Worm (Caenorhabditis elegans): ENCODE results near the gene C02E7.10.

- TF ChIP-seq efl-1 (GFP tag; optimal IDR thresholded peaks at IDR 0.05): no peak
- TF ChIP-seq B0336.3 (GFP tag; IDR thresholded peaks at IDR 0.05): no peak
- no peak for TF ChIP-seq lsy-27 (tag; optimal IDR thresholded peaks at IDR 0.05; ENCODE audit: borderline replicate concordance, insufficient read depth)
- TF ChIP-seq ama-1 (optimal IDR thresholded peaks at IDR 0.05): no peak
- TF ChIP-seq ama-1 (GFP tag; optimal IDR thresholded peaks at IDR 0.05): no peak
- no peak for TF ChIP-seq ztf-26 (tag; optimal IDR thresholded peaks at IDR 0.05)
- no peak for TF ChIP-seq egrh-3 (GFP tag; IDR thresholded peaks at IDR 0.05)
- no peak for TF ChIP-seq nhr-90 (tag; optimal IDR thresholded peaks at IDR 0.05)
- no peak for TF ChIP-seq ztf-18 (tag; optimal IDR thresholded peaks at IDR 0.05)
- no peak for TF ChIP-seq F49E8.2 (tag; optimal IDR thresholded peaks at IDR 0.05; ENCODE audit: insufficient read depth)
- no peak for TF ChIP-seq D2030.7 (GFP tag; IDR thresholded peaks at IDR 0.05)
These were observed 48.4 kb downstream of the C02E7.10 start, which contains the start of gene T19H12.12 for ce11 chrV:4884490-4884889.

Measured in whole organism, young adult.